Fruit fly (Drosophila melanogaster) whole organism, pupa: ENCODE data around the gene Evi5.

Experiments
- CG10348 ChIP-seq: fragments of 200-800 bp; sonication (Bioruptor generic); IDR thresholded peaks from 2 replicates; pipeline ENCODE4 v1.3.6; 2022; ENCODE audit warnings: missing biosample characterization, missing genetic modification characterization
- CG12605 ChIP-seq: fragments of 200-800 bp; sonication (Bioruptor generic); IDR thresholded peaks from 2 replicates; pipeline ENCODE4 v1.3.6; 2022; ENCODE audit warnings: missing biosample characterization, missing genetic modification characterization

DNA sequence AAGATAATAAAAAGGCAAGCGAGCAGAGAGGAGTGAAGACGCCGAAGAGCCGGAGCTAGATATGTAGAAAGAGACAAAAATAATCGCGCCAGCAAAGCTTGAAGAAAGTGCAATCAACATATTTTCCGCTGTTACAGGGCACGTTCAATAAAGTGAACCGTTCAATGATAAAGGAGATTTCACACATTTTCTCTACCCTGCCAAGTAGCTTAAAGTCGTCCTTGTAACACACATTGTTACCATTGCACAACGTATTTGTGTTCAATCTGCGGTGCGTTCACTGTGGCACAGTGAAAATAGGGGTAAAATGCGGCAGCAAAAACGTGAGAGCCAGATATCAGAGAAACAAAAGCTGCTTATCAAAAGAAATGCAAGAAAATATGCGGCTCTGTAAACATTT lies 45.3 kb upstream of the Evi5 start:
- TF ChIP-seq CG12605 (GFP tag; lab: Robert Waterston, UW) (0 out of 2 replicates have a peak, but pooled peaks have one; percentile 35), CG10348 (GFP tag; lab: Robert Waterston, UW) (no peak)
